Comparison of ENCODE assay signal across 6 fruit fly cellular contexts in genomic region chr2L:11045467-11045914, dm6.
A peak's percentile ranks its signal among the peaks of the same experiment; 100 is the strongest.
TF ChIP-seq lines count a peak whose summit lies in the region.

No protein-coding gene starts in this region.

- TF ChIP-seq CTCF in whole organism, embryonic (GFP tag; optimal IDR thresholded peaks at IDR 0.05; lab: Kevin White, UChicago) = no peak

TF ChIP-seq in whole organism, 6 proteins besides CTCF, POLR2A, EP300 and RAD21:
- TF ChIP-seq usp (GFP tag; optimal IDR thresholded peaks at IDR 0.05; lab: Kevin White, UChicago) = no peak
- TF ChIP-seq EcR (GFP tag; optimal IDR thresholded peaks at IDR 0.05; lab: Kevin White, UChicago) = peak; percentile 5 to 49
- no peak for TF ChIP-seq CG8478 (optimal IDR thresholded peaks at IDR 0.05; lab: Kevin White, UChicago)
- TF ChIP-seq pan (optimal IDR thresholded peaks at IDR 0.05; lab: Kevin White, UChicago) = no peak
- TF ChIP-seq Dll (optimal IDR thresholded peaks at IDR 0.05; lab: Kevin White, UChicago) = no peak

TF ChIP-seq in whole organism, adult, 20 proteins besides CTCF, POLR2A, EP300 and RAD21:
- TF ChIP-seq kay (GFP tag; lab: Kevin White, UChicago; ENCODE audit: borderline replicate concordance) (peak; percentile 66), cnc (optimal IDR thresholded peaks at IDR 0.05; lab: Kevin White, UChicago) (no peak)

TF ChIP-seq in whole organism, embryonic, 481 proteins besides CTCF, POLR2A, EP300 and RAD21:
- TF ChIP-seq D (optimal IDR thresholded peaks at IDR 0.05; lab: Kevin White, UChicago) (no peak), D (GFP tag; optimal IDR thresholded peaks at IDR 0.05; lab: Kevin White, UChicago) (no peak), HLHmδ (GFP tag; optimal IDR thresholded peaks at IDR 0.05; lab: Kevin White, UChicago) (peak; percentile 6), CG12769 (tag; optimal IDR thresholded peaks at IDR 0.05; lab: Kevin White, UChicago) (peak; percentile 11), CG3163 (GFP tag; optimal IDR thresholded peaks at IDR 0.05; lab: Kevin White, UChicago) (peak; percentile 35), sd (tag; optimal IDR thresholded peaks at IDR 0.05; lab: Kevin White, UChicago) (peak; percentile 38), crol (GFP tag; IDR thresholded peaks at IDR 0.05; lab: Robert Waterston, UW) (peak; percentile 79), Hr78 (GFP tag; optimal IDR thresholded peaks at IDR 0.05; lab: Kevin White, UChicago) (peak in 1 of 2 experiments; percentile 96), kni (GFP tag; optimal IDR thresholded peaks at IDR 0.05; lab: Kevin White, UChicago) (peak; percentile 26), TFAM (GFP tag; optimal IDR thresholded peaks at IDR 0.05; lab: Kevin White, UChicago) (no peak), hth (optimal IDR thresholded peaks at IDR 0.05; lab: Kevin White, UChicago) (no peak)

TF ChIP-seq in whole organism, prepupa, 60 proteins besides CTCF, POLR2A, EP300 and RAD21:
- no peak for TF ChIP-seq CG4318 (GFP tag; optimal IDR thresholded peaks at IDR 0.05; lab: Kevin White, UChicago)
- peak; percentile 5 for TF ChIP-seq Eip75B (GFP tag; optimal IDR thresholded peaks at IDR 0.05; lab: Kevin White, UChicago)
- TF ChIP-seq svp (GFP tag; lab: Kevin White, UChicago) = peak; percentile 66
- TF ChIP-seq vri (GFP tag; optimal IDR thresholded peaks at IDR 0.05; lab: Kevin White, UChicago) = peak; percentile 35

TF ChIP-seq in whole organism, pupa, 21 proteins besides CTCF, POLR2A, EP300 and RAD21:
- TF ChIP-seq CG34367 (tag; optimal IDR thresholded peaks at IDR 0.05; lab: Kevin White, UChicago) = no peak
- peak; percentile 98 for TF ChIP-seq EcR (GFP tag; optimal IDR thresholded peaks at IDR 0.05; lab: Kevin White, UChicago)
- no peak for TF ChIP-seq CG8301 (tag; optimal IDR thresholded peaks at IDR 0.05; lab: Kevin White, UChicago)
- TF ChIP-seq fd96Ca (GFP tag; IDR thresholded peaks at IDR 0.05; lab: Robert Waterston, UW) = peak; percentile 11; the same call in 1 of the 3 replicates

TF ChIP-seq in whole organism, wandering third instar larva, 38 proteins besides CTCF, POLR2A, EP300 and RAD21:
- TF ChIP-seq tai (GFP tag; optimal IDR thresholded peaks at IDR 0.05; lab: Kevin White, UChicago) (no peak), fru (GFP tag; optimal IDR thresholded peaks at IDR 0.05; lab: Kevin White, UChicago) (no peak), OdsH (GFP tag; optimal IDR thresholded peaks at IDR 0.05; lab: Kevin White, UChicago) (no peak), sage (GFP tag; optimal IDR thresholded peaks at IDR 0.05; lab: Kevin White, UChicago) (no peak), Abd-B (GFP tag; optimal IDR thresholded peaks at IDR 0.05; lab: Kevin White, UChicago) (no peak), h (GFP tag; optimal IDR thresholded peaks at IDR 0.05; lab: Kevin White, UChicago) (no peak), jim (GFP tag; optimal IDR thresholded peaks at IDR 0.05; lab: Kevin White, UChicago) (no peak), Mio (GFP tag; optimal IDR thresholded peaks at IDR 0.05; lab: Kevin White, UChicago) (no peak), Hr83 (GFP tag; optimal IDR thresholded peaks at IDR 0.05; lab: Kevin White, UChicago; ENCODE audit: poor library complexity, severe bottlenecking) (peak; percentile 25), pan (optimal IDR thresholded peaks at IDR 0.05; lab: Kevin White, UChicago) (no peak), psq (GFP tag; optimal IDR thresholded peaks at IDR 0.05; lab: Kevin White, UChicago) (peak; percentile 45), br (GFP tag; optimal IDR thresholded peaks at IDR 0.05; lab: Kevin White, UChicago) (peak; percentile 15), dsf (GFP tag; optimal IDR thresholded peaks at IDR 0.05; lab: Kevin White, UChicago; ENCODE audit: borderline replicate concordance) (no peak), Jra (GFP tag; optimal IDR thresholded peaks at IDR 0.05; lab: Kevin White, UChicago) (no peak)
TF ChIP-seq in whole organism, wandering third instar larva: peak in this region for 3.
